Worm (Caenorhabditis elegans) whole organism, L1 larva: Measurements from ENCODE around the gene dpf-5.

Source experiments
- ama-1 ChIP-seq: fragments of 150-350 bp; optimal IDR thresholded peaks from 2 replicates; lab custom pipeline; 2014
- ces-1 ChIP-seq: fragments of 150-350 bp; optimal IDR thresholded peaks from 2 replicates; lab custom pipeline; 2014; ENCODE audit warnings: missing biosample characterization, missing genetic modification reagents, missing genetic modification characterization
- fos-1 ChIP-seq: fragments of 150-350 bp; optimal IDR thresholded peaks from 2 replicates; lab custom pipeline; 2014; ENCODE audit warnings: missing biosample characterization, missing genetic modification characterization
- grh-1 ChIP-seq: fragments of 200-800 bp; sonication (Bioruptor generic); IDR thresholded peaks from 2 replicates; pipeline ENCODE4 v1.3.6; 2022; ENCODE audit warnings: missing genetic modification reagents, missing genetic modification characterization, missing compliant biosample characterization
- lin-39 ChIP-seq: fragments of 150-350 bp; optimal IDR thresholded peaks from 2 replicates; lab custom pipeline; 2014; ENCODE audit warnings: missing biosample characterization, missing genetic modification reagents, missing genetic modification characterization
- lsy-2 ChIP-seq, 2 experiments: fragments of 150-350 bp; optimal IDR thresholded peaks; 2 replicates each; lab custom pipeline; 2014; ENCODE audit warnings: missing biosample characterization in 2 of 2, missing genetic modification characterization in 2 of 2
- nhr-28 ChIP-seq: fragments of 150-350 bp; optimal IDR thresholded peaks from 2 replicates; lab custom pipeline; 2014; ENCODE audit warnings: missing biosample characterization, missing genetic modification characterization
- nhr-76 ChIP-seq: sonication (generic microtip); optimal IDR thresholded peaks from 2 replicates; lab custom pipeline; 2017; ENCODE audit warnings: missing biosample characterization, missing genetic modification characterization
- nhr-90 ChIP-seq: sonication (generic microtip); optimal IDR thresholded peaks from 2 replicates; lab custom pipeline; 2016; ENCODE audit warnings: mild to moderate bottlenecking, missing genetic modification characterization, missing compliant biosample characterization; ENCODE audit not compliant: poor library complexity
- snpc-4 ChIP-seq: fragments of 150-350 bp; optimal IDR thresholded peaks from 2 replicates; lab custom pipeline; 2014; ENCODE audit warnings: missing biosample characterization, missing genetic modification characterization
- unc-86 ChIP-seq: sonication (generic microtip); optimal IDR thresholded peaks from 2 replicates; lab custom pipeline; 2016; ENCODE audit warnings: missing genetic modification characterization, missing compliant biosample characterization
- ztf-4 ChIP-seq: fragments of 150-350 bp; optimal IDR thresholded peaks from 2 replicates; lab custom pipeline; 2014; ENCODE audit warnings: missing biosample characterization, missing genetic modification characterization

ce11 chrIV:4755929-4756655, 50.3 kb downstream of the dpf-5 start, which contains the start of the genes fbxb-77 and Y17G9B.11:
- TF ChIP-seq grh-1 (GFP tag; lab: Robert Waterston, UW) (no peak), ces-1 (GFP tag; lab: Kevin White, UChicago) (no peak), ztf-4 (tag; lab: Kevin White, UChicago) (no peak), lin-39 (no peak), fos-1 (tag; lab: Kevin White, UChicago) (no peak), unc-86 (tag; lab: Kevin White, UChicago) (no peak), ama-1 (lab: Kevin White, UChicago) (no peak), lsy-2 (tag; optimal IDR thresholded peaks at IDR 0.05; lab: Kevin White, UChicago) (no peak), nhr-28 (tag; lab: Kevin White, UChicago) (no peak), nhr-90 (tag; lab: Kevin White, UChicago) (no peak), snpc-4 (tag; lab: Kevin White, UChicago) (no peak), nhr-76 (tag; lab: Kevin White, UChicago) (no peak)
